Worm (Caenorhabditis elegans) whole organism, young adult: ENCODE data around the gene col-162.
A peak's percentile ranks its signal among the peaks of the same experiment; 100 is the strongest.

Experiments used
- B0019.2 ChIP-seq: fragments of 200-800 bp; sonication (Bioruptor generic); conservative IDR thresholded peaks from 2 replicates; pipeline ENCODE4 v1.3.6; 2022; ENCODE audit warnings: missing genetic modification reagents, missing genetic modification characterization, missing compliant biosample characterization
- B0035.1 ChIP-seq: sonication (generic microtip); optimal IDR thresholded peaks from 2 replicates; lab custom pipeline; 2016; ENCODE audit warnings: missing genetic modification characterization, mild to moderate bottlenecking, missing compliant biosample characterization, missing genotype, missing genetic modification reagents
- D2030.7 ChIP-seq: fragments of 200-800 bp; sonication (Bioruptor generic); IDR thresholded peaks from 2 replicates; pipeline ENCODE4 v1.3.6; 2022; ENCODE audit warnings: missing genetic modification reagents, missing genetic modification characterization, missing compliant biosample characterization
- F10E7.11 ChIP-seq: sonication (generic microtip); optimal IDR thresholded peaks from 2 replicates; lab custom pipeline; 2017; ENCODE audit warnings: mild to moderate bottlenecking, missing genetic modification characterization, moderate library complexity, missing compliant biosample characterization
- F22D6.2 ChIP-seq: sonication (generic microtip); optimal IDR thresholded peaks from 2 replicates; lab custom pipeline; 2016; ENCODE audit warnings: mild to moderate bottlenecking, missing genetic modification characterization, missing compliant biosample characterization
- F33H1.4 ChIP-seq: fragments of 200-800 bp; sonication (Bioruptor generic); IDR thresholded peaks from 2 replicates; pipeline ENCODE4 v1.3.6; 2022; ENCODE audit warnings: missing genetic modification reagents, missing genetic modification characterization, missing compliant biosample characterization
- F49E8.2 ChIP-seq: sonication (generic microtip); optimal IDR thresholded peaks from 3 replicates; lab custom pipeline; 2017; ENCODE audit warnings: missing genetic modification characterization, mild to moderate bottlenecking, missing compliant biosample characterization, antibody characterized with exemption, moderate library complexity; ENCODE audit not compliant: insufficient read depth
- F57A8.1 ChIP-seq: fragments of 200-800 bp; sonication (Bioruptor generic); optimal IDR thresholded peaks from 2 replicates; lab custom pipeline; 2018; ENCODE audit warnings: mild to moderate bottlenecking, missing genetic modification characterization, moderate library complexity, missing compliant biosample characterization
- T26A5.8 ChIP-seq: sonication (generic microtip); optimal IDR thresholded peaks from 2 replicates; lab custom pipeline; 2016; ENCODE audit warnings: missing genetic modification characterization, missing compliant biosample characterization
- aptf-2 ChIP-seq: fragments of 200-800 bp; sonication (Bioruptor generic); conservative IDR thresholded peaks from 2 replicates; pipeline ENCODE4 v1.3.6; 2022; ENCODE audit warnings: missing genetic modification reagents, missing genetic modification characterization, missing compliant biosample characterization
- aptf-3 ChIP-seq: fragments of 200-800 bp; sonication (Bioruptor generic); IDR thresholded peaks from 2 replicates; pipeline ENCODE4 v1.3.6; 2022; ENCODE audit warnings: missing genetic modification characterization, missing compliant biosample characterization
- athp-1 ChIP-seq: sonication (generic microtip); optimal IDR thresholded peaks from 2 replicates; lab custom pipeline; 2017; ENCODE audit warnings: mild to moderate bottlenecking, missing genetic modification characterization, missing compliant biosample characterization
- bed-1 ChIP-seq: fragments of 200-800 bp; sonication (Bioruptor generic); IDR thresholded peaks from 2 replicates; pipeline ENCODE4 v1.3.6; 2022; ENCODE audit warnings: missing genetic modification reagents, missing genetic modification characterization, missing compliant biosample characterization
- cebp-2 ChIP-seq: fragments of 200-800 bp; sonication (Bioruptor generic); IDR thresholded peaks from 2 replicates; pipeline ENCODE4 v1.3.6; 2022; ENCODE audit warnings: missing genetic modification characterization, missing compliant biosample characterization
- ceh-27 ChIP-seq: fragments of 200-800 bp; sonication (Bioruptor generic); optimal IDR thresholded peaks from 2 replicates; lab custom pipeline; 2018; ENCODE audit warnings: mild to moderate bottlenecking, missing genetic modification characterization, moderate library complexity, missing compliant biosample characterization
- ceh-40 ChIP-seq: fragments of 200-800 bp; sonication (Bioruptor generic); IDR thresholded peaks from 2 replicates; pipeline ENCODE4 v1.3.6; 2022; ENCODE audit warnings: missing genetic modification characterization, missing compliant biosample characterization
- ceh-58 ChIP-seq: fragments of 200-800 bp; sonication (Bioruptor generic); IDR thresholded peaks from 2 replicates; pipeline ENCODE4 v1.3.6; 2022; ENCODE audit warnings: missing genetic modification characterization, missing compliant biosample characterization
- ceh-79 ChIP-seq: sonication (generic microtip); optimal IDR thresholded peaks from 2 replicates; lab custom pipeline; 2017; ENCODE audit warnings: mild to moderate bottlenecking, missing genetic modification characterization, missing compliant biosample characterization
- chd-7 ChIP-seq: sonication (generic microtip); optimal IDR thresholded peaks from 2 replicates; lab custom pipeline; 2016; ENCODE audit warnings: mild to moderate bottlenecking, missing genetic modification characterization, moderate library complexity, missing compliant biosample characterization
- dox-1 ChIP-seq: fragments of 200-800 bp; sonication (Bioruptor generic); IDR thresholded peaks from 2 replicates; pipeline ENCODE4 v1.3.6; 2022; ENCODE audit warnings: missing genetic modification reagents, missing genetic modification characterization, missing compliant biosample characterization
- ets-4 ChIP-seq: fragments of 200-800 bp; sonication (Bioruptor generic); optimal IDR thresholded peaks from 2 replicates; lab custom pipeline; 2018; ENCODE audit warnings: mild to moderate bottlenecking, missing genetic modification characterization, missing compliant biosample characterization
- him-1 ChIP-seq: sonication (generic microtip); optimal IDR thresholded peaks from 2 replicates; lab custom pipeline; 2016; ENCODE audit warnings: missing genotype, missing genetic modification reagents, missing genetic modification characterization, missing compliant biosample characterization
- hlh-12 ChIP-seq: sonication (generic microtip); optimal IDR thresholded peaks from 2 replicates; lab custom pipeline; 2016; ENCODE audit warnings: missing genetic modification characterization, missing compliant biosample characterization
- hmg-20 ChIP-seq: fragments of 200-800 bp; sonication (Bioruptor generic); IDR thresholded peaks from 2 replicates; pipeline ENCODE4 v1.3.6; 2022; ENCODE audit warnings: missing genetic modification reagents, missing genetic modification characterization, missing compliant biosample characterization
- lin-35 ChIP-seq, 3 experiments: fragments of 150-350 bp in 2 of 3; sonication (generic microtip) in 1 of 3; optimal IDR thresholded peaks; 2 replicates each; lab custom pipeline; 2014 to 2018; ENCODE audit warnings: missing biosample characterization in 3 of 3, missing genetic modification characterization in 3 of 3, missing genetic modification reagents in 3 of 3
- madf-6 ChIP-seq: fragments of 200-800 bp; sonication (Bioruptor generic); IDR thresholded peaks from 2 replicates; pipeline ENCODE4 v1.3.6; 2022; ENCODE audit warnings: missing genetic modification reagents, missing genetic modification characterization, missing compliant biosample characterization
- madf-8 ChIP-seq: fragments of 200-800 bp; sonication (Bioruptor generic); conservative IDR thresholded peaks from 2 replicates; pipeline ENCODE4 v1.3.6; 2022; ENCODE audit warnings: missing genetic modification reagents, missing genetic modification characterization, missing compliant biosample characterization
- nhr-179 ChIP-seq: sonication (generic microtip); optimal IDR thresholded peaks from 2 replicates; lab custom pipeline; 2016; ENCODE audit warnings: mild to moderate bottlenecking, missing genetic modification characterization, missing compliant biosample characterization
- nhr-27 ChIP-seq: fragments of 200-800 bp; sonication (Bioruptor generic); optimal IDR thresholded peaks from 2 replicates; lab custom pipeline; 2018; ENCODE audit warnings: mild to moderate bottlenecking, missing genetic modification characterization, moderate library complexity, missing compliant biosample characterization
- nhr-80 ChIP-seq: sonication (generic microtip); optimal IDR thresholded peaks from 2 replicates; lab custom pipeline; 2016; ENCODE audit warnings: missing genetic modification characterization, missing compliant biosample characterization
- pbrm-1 ChIP-seq: fragments of 200-800 bp; sonication (Bioruptor generic); IDR thresholded peaks from 2 replicates; pipeline ENCODE4 v1.3.6; 2022; ENCODE audit warnings: missing genetic modification reagents, missing genetic modification characterization, missing compliant biosample characterization
- sea-2 ChIP-seq: fragments of 200-800 bp; sonication (Bioruptor generic); IDR thresholded peaks from 2 replicates; pipeline ENCODE4 v1.3.6; 2022; ENCODE audit warnings: missing genetic modification characterization, missing compliant biosample characterization
- sptf-2 ChIP-seq: fragments of 200-800 bp; sonication (Bioruptor generic); optimal IDR thresholded peaks from 2 replicates; lab custom pipeline; 2018; ENCODE audit warnings: mild to moderate bottlenecking, missing genetic modification characterization, missing compliant biosample characterization
- tbp1 ChIP-seq: fragments of 200-800 bp; sonication (Bioruptor generic); optimal IDR thresholded peaks from 2 replicates; lab custom pipeline; 2018; ENCODE audit warnings: mild to moderate bottlenecking, missing genetic modification characterization, missing compliant biosample characterization
- tbx-9 ChIP-seq: sonication (generic microtip); optimal IDR thresholded peaks from 2 replicates; lab custom pipeline; 2016; ENCODE audit warnings: borderline replicate concordance, missing genetic modification characterization, inconsistent platforms, missing compliant biosample characterization
- tlf-1 ChIP-seq: fragments of 200-800 bp; sonication (Bioruptor generic); optimal IDR thresholded peaks from 2 replicates; lab custom pipeline; 2018; ENCODE audit warnings: mild to moderate bottlenecking, missing genetic modification characterization, missing compliant biosample characterization
- unc-130 ChIP-seq: sonication (generic microtip); optimal IDR thresholded peaks from 2 replicates; lab custom pipeline; 2016; ENCODE audit warnings: missing genetic modification reagents, missing genetic modification characterization, missing compliant biosample characterization
- xnd-1 ChIP-seq: sonication (generic microtip); optimal IDR thresholded peaks from 2 replicates; lab custom pipeline; 2016; ENCODE audit warnings: missing genotype, missing genetic modification reagents, missing genetic modification characterization, missing compliant biosample characterization
- zim-3 ChIP-seq: sonication (generic microtip); optimal IDR thresholded peaks from 2 replicates; lab custom pipeline; 2017; ENCODE audit warnings: mild to moderate bottlenecking, missing genetic modification characterization, moderate library complexity, missing compliant biosample characterization
- ztf-18 ChIP-seq: sonication (generic microtip); optimal IDR thresholded peaks from 2 replicates; lab custom pipeline; 2016; ENCODE audit warnings: missing genotype, mild to moderate bottlenecking, missing genetic modification characterization, missing compliant biosample characterization
- ztf-22 ChIP-seq: fragments of 200-800 bp; sonication (Bioruptor generic); optimal IDR thresholded peaks from 2 replicates; lab custom pipeline; 2018; ENCODE audit warnings: mild to moderate bottlenecking, missing genetic modification characterization, moderate library complexity, missing compliant biosample characterization
- ztf-26 ChIP-seq: sonication (generic microtip); optimal IDR thresholded peaks from 2 replicates; lab custom pipeline; 2017; ENCODE audit warnings: missing genetic modification characterization, missing compliant biosample characterization
- ztf-3 ChIP-seq: fragments of 200-800 bp; sonication (Bioruptor generic); optimal IDR thresholded peaks from 2 replicates; lab custom pipeline; 2018; ENCODE audit warnings: mild to moderate bottlenecking, missing genetic modification characterization, missing compliant biosample characterization
- ztf-6 ChIP-seq: fragments of 200-800 bp; sonication (Bioruptor generic); IDR thresholded peaks from 2 replicates; pipeline ENCODE4 v1.3.6; 2022; ENCODE audit warnings: missing genetic modification reagents, missing genetic modification characterization, missing compliant biosample characterization

col-162 gene

ce11 chrV:13462974-13463373 is 21.2 kb downstream of the col-162 start, which contains the start of gene frm-10 (continued):
- TF ChIP-seq B0035.1 (tag; lab: Kevin White, UChicago), result no peak
- peak; percentile 58; the same call in 1 of the 2 replicates for TF ChIP-seq pbrm-1 (GFP tag; lab: Robert Waterston, UW)
- no peak for TF ChIP-seq tbp1
- no peak for TF ChIP-seq ztf-3 (GFP tag; lab: Kevin White, UChicago)
- TF ChIP-seq ztf-18 (tag; lab: Kevin White, UChicago), result peak; percentile 39
- TF ChIP-seq F57A8.1 (GFP tag; lab: Kevin White, UChicago), result no peak
- TF ChIP-seq T26A5.8 (tag; lab: Kevin White, UChicago), result no peak
- peak; percentile 21 for TF ChIP-seq ceh-27

ce11 chrV:13464123-13464522 is 22.4 kb downstream of the col-162 start:
- no peak for TF ChIP-seq ztf-6
- TF ChIP-seq ceh-27, result peak; percentile 4

ce11 chrV:13468190-13468765 is 26.5 kb downstream of the col-162 start, which contains the start of the genes F25H9.6 and F25H9.7:
TSS of gene F25H9.6 (minus strand) at chrV:13468361.
TSS of gene F25H9.7 (plus strand) at chrV:13468376.
- TF ChIP-seq F10E7.11 (tag; lab: Kevin White, UChicago) (peak; percentile 22), T26A5.8 (tag; lab: Kevin White, UChicago) (no peak), aptf-3 (GFP tag; lab: Robert Waterston, UW) (no peak), bed-1 (GFP tag; lab: Robert Waterston, UW) (0 out of 2 replicates have a peak, but pooled peaks have one; percentile 37), chd-7 (tag; lab: Kevin White, UChicago) (peak; percentile 83), ztf-22 (GFP tag; lab: Kevin White, UChicago) (peak; percentile 39), dox-1 (peak; percentile 88; the same call in 1 of the 2 replicates), nhr-179 (no peak), ets-4 (no peak), sea-2 (GFP tag; lab: Robert Waterston, UW) (peak; percentile 47; the same call in 1 of the 2 replicates), nhr-80 (tag; lab: Kevin White, UChicago) (no peak), tbx-9 (tag; lab: Kevin White, UChicago) (no peak), ceh-58 (GFP tag; lab: Robert Waterston, UW) (no peak), ceh-40 (GFP tag; lab: Robert Waterston, UW) (0 out of 2 replicates have a peak, but pooled peaks have one; percentile 36), madf-8 (GFP tag; lab: Robert Waterston, UW) (peak; percentile 63), ztf-26 (tag; lab: Kevin White, UChicago) (no peak), ceh-27 (peak; percentile 95), him-1 (tag; lab: Kevin White, UChicago) (peak; percentile 86), hlh-12 (tag; lab: Kevin White, UChicago) (no peak), aptf-2 (GFP tag; lab: Robert Waterston, UW) (peak; percentile 82; the same call in 1 of the 2 replicates), zim-3 (tag; lab: Kevin White, UChicago) (peak; percentile 90), F22D6.2 (tag; lab: Kevin White, UChicago) (peak; percentile 76), ceh-79 (tag; lab: Kevin White, UChicago) (peak; percentile 49), D2030.7 (GFP tag; lab: Robert Waterston, UW) (peak; percentile 77), madf-6 (GFP tag; lab: Robert Waterston, UW) (peak; percentile 79), athp-1 (peak; percentile 79), sptf-2 (GFP tag; lab: Kevin White, UChicago) (no peak), xnd-1 (tag; lab: Kevin White, UChicago) (peak; percentile 44), tlf-1 (GFP tag; lab: Kevin White, UChicago) (peak; percentile 70), hmg-20 (peak; percentile 82), nhr-27 (tag; lab: Kevin White, UChicago) (peak; percentile 46), F33H1.4 (peak; percentile 58), tbp1 (peak; percentile 58), B0019.2 (GFP tag; lab: Robert Waterston, UW) (no peak), F49E8.2 (tag; lab: Kevin White, UChicago) (no peak), cebp-2 (no peak), unc-130 (GFP tag; lab: Kevin White, UChicago) (peak; percentile 96), ztf-18 (tag; lab: Kevin White, UChicago) (peak; percentile 12), lin-35 (GFP tag; optimal IDR thresholded peaks at IDR 0.05; lab: Kevin White, UChicago) (peak in 1 of 3 experiments; percentile 64)
